Worm (Caenorhabditis elegans) whole organism, L4/young adult: Measurements from ENCODE around the gene C25H3.17.

Source experiments
- W03F9.2 ChIP-seq: fragments of 150-350 bp; optimal IDR thresholded peaks from 2 replicates; lab custom pipeline; 2014; ENCODE audit warnings: missing biosample characterization, missing genetic modification characterization
- dao-5 ChIP-seq: sonication (generic microtip); optimal IDR thresholded peaks from 2 replicates; lab custom pipeline; 2016; ENCODE audit warnings: missing genotype, missing genetic modification characterization, moderate library complexity, missing compliant biosample characterization
- him-1 ChIP-seq: sonication (generic microtip); optimal IDR thresholded peaks from 2 replicates; lab custom pipeline; 2016; ENCODE audit warnings: missing genotype, missing genetic modification reagents, missing genetic modification characterization, missing compliant biosample characterization

C25H3.17 gene

DNA sequence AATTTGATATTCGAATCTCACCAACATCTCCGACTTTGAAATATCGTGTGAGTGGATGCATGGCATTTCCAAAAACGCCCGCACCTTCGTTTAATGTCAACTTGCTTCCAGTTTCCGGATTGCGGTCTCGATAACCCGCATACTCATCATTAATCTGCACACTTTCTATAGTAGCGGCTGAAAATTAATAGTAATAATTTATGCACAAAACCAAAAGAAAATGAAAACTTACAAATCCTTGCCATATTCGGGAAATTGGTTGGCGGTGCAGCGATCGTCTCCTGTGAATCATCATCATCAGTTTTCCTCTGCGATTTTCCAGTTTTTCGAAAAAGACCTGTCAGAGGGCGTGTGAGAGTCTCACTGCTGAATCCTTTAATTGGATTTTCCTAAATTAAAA lies 9.3 kb downstream of the C25H3.17 start:
- no peak for TF ChIP-seq him-1 (tag; lab: Kevin White, UChicago)
- no peak for TF ChIP-seq dao-5
- TF ChIP-seq W03F9.2 (tag; lab: Kevin White, UChicago), result no peak

DNA sequence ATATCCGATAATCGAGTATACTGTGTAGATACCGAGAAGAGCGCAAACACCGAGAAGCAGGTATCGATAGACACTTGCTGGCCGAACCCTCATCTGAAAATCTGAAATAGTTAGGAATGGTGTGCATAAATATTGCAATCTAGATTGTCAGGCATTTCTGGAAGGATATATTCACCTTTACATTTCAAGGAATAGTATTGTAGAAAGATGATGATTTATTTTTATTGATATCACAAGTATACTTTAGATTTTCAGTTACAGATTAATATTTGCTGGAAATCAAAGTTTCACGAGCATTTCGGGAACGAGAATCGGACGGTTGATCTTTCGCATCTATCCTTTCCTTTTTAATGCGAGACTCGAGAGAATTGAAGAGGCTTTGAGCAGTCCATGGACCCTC lies 9.8 kb downstream of the C25H3.17 start, which contains the start of gene fut-3:
Gene fut-3, minus strand, starts transcription at position 101 of the 400 bp plus-strand sequence.
- no peak for TF ChIP-seq him-1 (tag; lab: Kevin White, UChicago)
- no peak for TF ChIP-seq dao-5
- no peak for TF ChIP-seq W03F9.2 (tag; lab: Kevin White, UChicago)

DNA sequence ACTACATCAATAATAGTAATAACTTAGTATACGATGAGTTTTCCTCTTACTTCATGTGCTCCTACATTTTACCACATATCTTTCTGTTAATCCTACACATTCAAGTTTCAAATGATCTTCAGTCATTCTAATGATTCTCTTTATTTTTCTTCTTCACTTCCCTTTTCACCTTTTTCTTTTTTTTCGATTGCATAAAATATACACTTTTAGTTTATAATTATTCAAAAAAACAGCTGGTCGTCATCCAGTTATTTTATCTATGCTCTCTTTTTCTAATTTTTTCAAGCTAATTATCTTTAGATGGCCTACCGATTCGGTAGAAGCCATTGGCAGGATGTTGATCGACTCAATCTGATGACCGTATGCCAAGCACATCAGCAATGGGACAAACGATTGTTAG lies 15.3 kb downstream of the C25H3.17 start, which contains the start of gene F59E12.1:
Gene F59E12.1, plus strand, starts transcription at position 301 of the 400 bp plus-strand sequence.
- TF ChIP-seq W03F9.2 (tag; lab: Kevin White, UChicago) (no peak), dao-5 (no peak), him-1 (tag; lab: Kevin White, UChicago) (no peak)

DNA sequence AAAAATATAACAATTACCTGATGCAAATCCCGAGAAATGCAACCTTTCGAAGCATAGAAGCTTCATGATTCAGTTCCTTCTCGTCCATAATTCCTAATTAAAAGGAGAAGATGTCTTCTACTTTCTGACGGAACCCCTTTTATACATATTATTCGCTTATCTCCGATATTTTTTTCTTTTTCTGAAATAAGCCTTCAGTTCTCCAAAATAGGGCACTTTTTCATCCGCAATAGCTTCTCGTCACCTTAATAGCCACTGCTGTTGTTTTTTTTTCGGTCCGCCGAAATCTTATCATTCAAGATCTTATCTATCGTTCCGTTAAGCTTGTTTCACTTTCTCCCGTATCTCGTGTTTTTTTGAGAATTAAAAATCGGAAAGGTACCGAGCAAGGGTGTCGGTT lies 17.1 kb downstream of the C25H3.17 start, which contains the start of gene bli-2:
Gene bli-2, minus strand, starts transcription at position 101 of the 400 bp plus-strand sequence.
- no peak for TF ChIP-seq W03F9.2 (tag; lab: Kevin White, UChicago)
- no peak for TF ChIP-seq dao-5
- TF ChIP-seq him-1 (tag; lab: Kevin White, UChicago), result no peak

DNA sequence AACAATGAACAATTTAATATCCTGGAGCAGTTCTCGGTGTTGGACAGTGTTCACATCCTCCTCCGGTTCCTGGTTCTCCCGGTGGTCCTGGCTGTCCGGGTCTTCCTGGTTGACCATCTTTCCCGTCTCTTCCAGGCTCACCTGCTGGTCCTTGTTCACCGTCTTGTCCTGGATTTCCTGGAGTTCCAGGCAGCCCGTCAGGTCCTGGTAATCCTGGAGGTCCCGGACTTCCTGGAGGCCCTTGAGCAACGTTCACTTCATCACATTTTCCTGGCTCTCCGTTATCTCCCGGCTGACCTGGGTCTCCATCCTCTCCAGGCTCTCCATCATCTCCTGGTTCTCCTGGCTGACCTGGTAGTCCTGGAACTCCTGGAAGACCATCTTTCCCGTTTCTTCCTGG lies 18.1 kb downstream of the C25H3.17 start:
- TF ChIP-seq W03F9.2 (tag; lab: Kevin White, UChicago) (no peak), dao-5 (no peak), him-1 (tag; lab: Kevin White, UChicago) (no peak)

DNA sequence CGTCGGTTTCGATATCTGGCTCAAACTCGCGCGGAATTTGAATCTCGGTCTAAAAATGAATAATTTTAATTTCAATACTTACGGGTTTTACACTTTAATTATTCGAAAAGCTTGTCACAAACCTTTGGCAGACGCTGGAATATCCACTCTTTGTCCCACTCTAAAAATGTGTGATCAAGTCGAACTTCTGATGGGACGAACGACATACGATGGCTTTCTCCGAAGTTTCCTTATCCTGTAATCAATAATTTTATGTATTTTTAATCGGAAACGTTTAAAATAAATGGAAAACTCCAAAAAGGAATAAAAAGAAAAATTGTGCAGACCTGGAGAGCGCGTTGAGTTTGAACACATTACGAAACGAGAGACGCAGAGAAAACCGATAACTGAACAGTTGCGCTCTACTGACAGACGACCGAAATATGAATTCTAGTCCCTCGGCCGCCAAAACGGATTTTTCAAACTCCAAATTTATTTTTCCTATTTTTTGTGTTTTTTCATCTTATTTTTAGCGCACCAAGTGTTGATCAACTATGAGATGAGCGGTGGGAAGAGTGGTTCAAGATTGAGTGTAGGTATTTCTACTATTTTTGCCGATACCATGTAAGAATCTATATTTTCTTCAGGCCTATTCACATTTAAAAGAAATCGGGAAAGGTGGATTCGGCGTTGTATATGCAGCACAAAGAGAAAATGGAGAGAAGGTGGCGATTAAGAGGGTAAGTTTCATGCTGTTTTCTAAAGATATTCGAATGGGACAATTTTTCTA lies 20.1 kb downstream of the C25H3.17 start, which contains the start of the genes sam-4, F59E12.17 and zyg-1:
Gene sam-4, minus strand, starts transcription at position 51 of the 769 bp plus-strand sequence.
Gene F59E12.17, minus strand, starts transcription at position 235 of the 769 bp plus-strand sequence.
Gene zyg-1, plus strand, starts transcription at position 513 of the 769 bp plus-strand sequence.
- TF ChIP-seq W03F9.2 (tag; lab: Kevin White, UChicago) (peak; percentile 74), dao-5 (no peak)

DNA sequence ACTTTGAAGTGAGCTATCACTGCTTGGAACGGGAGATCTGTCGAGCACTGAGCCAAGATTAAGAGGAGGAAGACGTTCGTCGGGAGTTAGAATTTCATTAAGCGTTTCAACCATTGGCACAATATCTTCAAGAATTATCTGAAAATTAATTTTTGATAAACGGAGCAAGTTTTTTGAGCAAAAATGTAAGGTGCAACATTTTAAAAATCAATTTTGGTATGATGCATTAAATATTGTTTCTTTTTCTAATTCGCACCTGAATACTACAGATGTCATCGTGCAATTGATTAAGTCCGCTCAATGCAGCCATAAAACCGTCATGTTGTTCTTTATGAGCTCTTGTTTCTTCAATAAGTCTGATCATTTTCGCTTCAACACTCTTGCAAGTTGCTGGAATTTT lies 21.2 kb downstream of the C25H3.17 start, which contains the start of gene ddl-1:
Gene ddl-1, minus strand, starts transcription at position 101 of the 400 bp plus-strand sequence.
- no peak for TF ChIP-seq W03F9.2 (tag; lab: Kevin White, UChicago)
- no peak for TF ChIP-seq dao-5
- TF ChIP-seq him-1 (tag; lab: Kevin White, UChicago), result no peak

DNA sequence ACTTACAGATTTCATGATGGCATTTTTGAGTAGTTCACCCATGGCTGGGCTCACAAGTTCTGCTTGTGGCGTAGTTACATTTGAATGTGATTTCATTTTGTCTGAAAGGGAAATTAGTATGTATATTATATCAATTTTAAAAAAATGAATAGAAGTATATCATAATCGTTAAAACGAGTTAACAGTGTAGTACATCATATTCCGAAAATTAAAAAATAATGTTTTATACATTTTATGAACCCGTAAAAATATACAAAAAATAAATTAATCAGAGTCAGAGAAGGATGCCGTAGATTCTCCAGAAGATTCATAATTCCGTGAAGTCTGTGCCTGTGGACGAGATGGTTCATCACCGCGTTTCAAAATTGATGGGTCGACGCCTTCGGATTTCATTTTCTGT lies 22.5 kb downstream of the C25H3.17 start, which contains the start of gene F59E12.9:
Gene F59E12.9, minus strand, starts transcription at position 101 of the 400 bp plus-strand sequence.
- no peak for TF ChIP-seq dao-5
- no peak for TF ChIP-seq him-1 (tag; lab: Kevin White, UChicago)

DNA sequence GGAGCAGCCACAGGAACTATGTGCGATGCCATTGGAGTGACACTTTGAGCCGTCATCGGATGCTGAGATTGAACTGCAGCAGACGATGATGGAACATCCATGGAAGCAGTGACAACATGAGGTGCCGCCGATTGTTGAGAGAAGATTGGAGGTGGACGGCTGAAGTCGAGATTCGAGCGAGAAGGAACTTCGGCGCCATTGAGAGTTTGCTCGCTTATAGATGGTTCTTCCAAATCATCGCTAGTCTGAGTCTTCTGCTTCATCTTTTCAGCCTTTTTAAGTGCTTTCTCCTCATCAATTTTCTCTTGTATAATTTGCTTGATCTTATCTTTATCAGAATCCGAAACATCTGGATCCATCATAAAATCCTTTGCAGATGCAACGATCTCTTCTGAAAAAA lies 27.4 kb downstream of the C25H3.17 start:
- TF ChIP-seq dao-5, result no peak
- TF ChIP-seq W03F9.2 (tag; lab: Kevin White, UChicago), result no peak
- TF ChIP-seq him-1 (tag; lab: Kevin White, UChicago), result no peak

DNA sequence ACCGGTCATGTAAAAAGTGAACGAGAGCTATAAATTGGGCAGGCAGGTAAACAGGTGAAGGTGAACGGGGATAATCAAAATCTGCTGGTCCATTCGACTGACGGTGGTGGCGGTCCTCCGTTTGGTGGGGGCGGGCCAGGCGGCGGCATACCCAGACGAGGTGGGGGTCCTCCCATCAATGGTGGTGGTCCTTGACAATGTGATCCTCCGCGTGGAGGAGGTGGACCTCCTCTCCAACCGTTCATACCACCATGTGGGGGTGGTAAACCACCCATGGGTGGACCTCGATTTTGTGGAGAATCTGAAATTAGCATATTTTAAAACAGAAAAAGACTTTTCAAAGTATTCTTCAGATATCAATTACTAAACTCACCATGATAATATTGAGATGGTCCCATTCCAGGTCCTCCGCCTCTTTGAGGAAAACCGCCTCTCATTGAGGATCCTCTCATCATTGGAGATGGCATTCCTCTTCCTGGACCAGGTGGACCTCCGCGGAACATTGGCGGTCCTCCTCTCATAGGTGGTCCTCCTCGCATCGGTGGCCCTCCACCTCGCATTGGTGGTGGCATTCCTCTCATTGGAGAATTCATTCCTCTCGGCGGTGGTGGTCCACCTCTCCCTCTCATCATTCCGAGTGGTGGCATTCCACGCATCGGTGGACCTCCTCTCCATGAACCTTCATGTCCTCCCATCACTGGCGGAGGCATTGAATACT lies 29.0 kb downstream of the C25H3.17 start:
- TF ChIP-seq W03F9.2 (tag; lab: Kevin White, UChicago), result no peak
- no peak for TF ChIP-seq dao-5
- TF ChIP-seq him-1 (tag; lab: Kevin White, UChicago), result no peak

DNA sequence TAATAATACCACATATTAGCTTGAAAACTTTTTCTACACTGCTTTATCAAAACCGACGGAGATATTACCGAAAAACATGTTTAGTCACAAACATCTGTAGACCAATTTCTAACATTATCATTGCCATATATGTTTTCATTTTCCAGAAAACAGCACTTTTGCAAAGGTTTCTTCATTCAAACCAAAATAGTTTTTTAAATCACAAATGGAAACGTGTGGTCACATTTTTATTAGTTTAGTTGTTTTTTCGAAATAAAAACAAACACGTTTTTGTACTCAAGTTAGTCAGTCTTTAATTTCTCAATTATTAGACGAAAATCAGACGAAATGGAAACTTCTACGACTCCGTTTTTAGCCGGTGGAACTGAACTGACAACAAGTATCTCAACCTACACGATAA lies 31.4 kb downstream of the C25H3.17 start, which contains the start of gene F59E12.3:
Gene F59E12.3, plus strand, starts transcription at position 301 of the 400 bp plus-strand sequence.
- TF ChIP-seq him-1 (tag; lab: Kevin White, UChicago) (no peak), W03F9.2 (tag; lab: Kevin White, UChicago) (no peak), dao-5 (no peak)

DNA sequence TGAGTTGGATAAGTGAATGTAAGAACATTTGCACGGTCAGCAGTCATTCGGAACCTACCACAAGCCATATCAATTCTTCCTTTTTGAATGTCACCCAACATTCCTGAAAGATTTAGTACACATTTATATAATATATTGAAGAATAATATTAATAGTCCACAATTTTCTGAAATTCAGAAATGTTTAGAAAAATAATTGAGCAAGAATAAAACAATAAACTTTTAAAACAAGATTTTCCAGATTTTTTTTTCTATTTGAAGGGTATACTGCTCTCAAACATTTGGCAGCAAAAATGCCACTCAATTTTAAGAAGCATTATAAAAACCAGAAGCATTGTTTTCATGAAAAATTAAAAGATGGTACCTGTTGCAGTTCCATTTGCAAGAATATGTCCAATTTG lies 32.7 kb downstream of the C25H3.17 start, which contains the start of gene F59E12.8:
Gene F59E12.8, minus strand, starts transcription at position 101 of the 400 bp plus-strand sequence.
- no peak for TF ChIP-seq him-1 (tag; lab: Kevin White, UChicago)

DNA sequence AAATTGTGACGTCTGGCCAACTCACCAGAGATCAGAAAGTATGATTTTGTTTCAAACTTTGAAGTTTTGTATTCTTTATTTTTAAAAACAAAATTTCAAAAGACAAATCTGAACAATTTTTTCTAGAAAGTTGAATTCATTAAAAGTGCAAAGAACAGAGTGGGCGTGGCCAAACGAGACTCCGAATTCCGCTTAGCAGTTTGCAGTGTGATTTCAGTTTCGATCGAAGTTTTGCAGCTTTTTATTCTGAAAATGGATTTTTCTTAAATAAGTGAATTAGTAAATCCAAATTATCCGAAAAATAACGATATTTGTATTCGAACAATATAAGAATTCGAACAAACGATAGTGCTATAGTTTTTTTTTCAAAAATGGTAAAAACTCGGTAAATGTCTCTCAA lies 36.0 kb downstream of the C25H3.17 start:
- TF ChIP-seq W03F9.2 (tag; lab: Kevin White, UChicago) (no peak), dao-5 (no peak), him-1 (tag; lab: Kevin White, UChicago) (no peak)
